Worm (Caenorhabditis elegans): ENCODE data around the gene sucl-2.

DNA sequence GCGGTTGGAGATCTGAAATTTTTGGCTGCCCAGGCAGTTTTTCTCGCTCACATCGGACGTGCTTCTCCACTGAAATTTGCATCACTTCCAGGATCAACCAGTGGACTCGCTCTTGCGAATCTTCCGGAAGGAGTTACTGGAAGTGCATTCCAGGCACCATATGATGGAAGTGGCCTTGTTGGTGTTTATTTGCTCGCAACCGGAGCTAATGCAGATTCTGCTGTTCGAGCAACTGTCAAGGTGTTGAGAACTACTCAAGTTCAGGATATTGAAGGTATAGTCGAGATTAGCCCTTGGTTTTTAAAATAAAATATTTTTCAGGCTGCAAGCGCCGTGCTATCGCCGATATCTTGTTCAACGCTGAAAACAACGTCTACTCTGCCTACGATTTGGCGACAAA lies 20.4 kb downstream of the sucl-2 start:
- TF ChIP-seq unc-86 (tag; optimal IDR thresholded peaks at IDR 0.05) (no peak), pha-4 (tag; optimal IDR thresholded peaks at IDR 0.05) (no peak)

Data from whole organism, late embryonic.